Worm (Caenorhabditis elegans) whole organism, young adult: ENCODE results near the gene msra-1.

Source experiments
- B0019.2 ChIP-seq: fragments of 200-800 bp; sonication (Bioruptor generic); conservative IDR thresholded peaks from 2 replicates; pipeline ENCODE4 v1.3.6; 2022; ENCODE audit warnings: missing genetic modification reagents, missing genetic modification characterization, missing compliant biosample characterization
- B0261.1 ChIP-seq: sonication (generic microtip); optimal IDR thresholded peaks from 2 replicates; lab custom pipeline; 2016; ENCODE audit warnings: mild to moderate bottlenecking, missing genetic modification characterization, moderate library complexity, missing compliant biosample characterization
- B0336.3 ChIP-seq: fragments of 200-800 bp; sonication (Bioruptor generic); IDR thresholded peaks from 2 replicates; pipeline ENCODE4 v1.3.6; 2022; ENCODE audit warnings: missing genetic modification characterization, missing compliant biosample characterization
- C17E4.6 ChIP-seq: fragments of 200-800 bp; sonication (Bioruptor generic); IDR thresholded peaks from 2 replicates; pipeline ENCODE4 v1.3.6; 2022; ENCODE audit warnings: missing genetic modification reagents, missing genetic modification characterization, missing compliant biosample characterization
- F10E7.11 ChIP-seq: sonication (generic microtip); optimal IDR thresholded peaks from 2 replicates; lab custom pipeline; 2017; ENCODE audit warnings: mild to moderate bottlenecking, missing genetic modification characterization, moderate library complexity, missing compliant biosample characterization
- F37B4.10 ChIP-seq: fragments of 200-800 bp; sonication (Bioruptor generic); IDR thresholded peaks from 2 replicates; pipeline ENCODE4 v1.3.6; 2022; ENCODE audit warnings: missing genetic modification characterization, missing compliant biosample characterization
- F55B11.4 ChIP-seq: sonication (generic microtip); optimal IDR thresholded peaks from 2 replicates; lab custom pipeline; 2016; ENCODE audit warnings: missing compliant biosample characterization, missing genetic modification characterization, borderline replicate concordance; ENCODE audit not compliant: insufficient read depth
- F57A8.1 ChIP-seq: fragments of 200-800 bp; sonication (Bioruptor generic); optimal IDR thresholded peaks from 2 replicates; lab custom pipeline; 2018; ENCODE audit warnings: mild to moderate bottlenecking, missing genetic modification characterization, moderate library complexity, missing compliant biosample characterization
- Y53F4B.3 ChIP-seq: fragments of 200-800 bp; sonication (Bioruptor generic); IDR thresholded peaks from 2 replicates; pipeline ENCODE4 v1.3.6; 2022; ENCODE audit warnings: missing genetic modification reagents, missing genetic modification characterization, missing compliant biosample characterization
- Y67H2A.10 ChIP-seq: fragments of 200-800 bp; sonication (Bioruptor generic); conservative IDR thresholded peaks from 2 replicates; pipeline ENCODE4 v1.3.6; 2022; ENCODE audit warnings: missing genetic modification reagents, missing genetic modification characterization, missing compliant biosample characterization
- Y95B8A.8 ChIP-seq: fragments of 200-800 bp; sonication (Bioruptor generic); IDR thresholded peaks from 2 replicates; pipeline ENCODE4 v1.3.6; 2022; ENCODE audit warnings: missing genetic modification reagents, missing genetic modification characterization, missing compliant biosample characterization
- ZK185.1 ChIP-seq: sonication (generic microtip); optimal IDR thresholded peaks from 2 replicates; lab custom pipeline; 2016; ENCODE audit warnings: mild to moderate bottlenecking, missing genetic modification characterization, missing compliant biosample characterization; ENCODE audit not compliant: poor library complexity, severe bottlenecking
- aptf-2 ChIP-seq: fragments of 200-800 bp; sonication (Bioruptor generic); conservative IDR thresholded peaks from 2 replicates; pipeline ENCODE4 v1.3.6; 2022; ENCODE audit warnings: missing genetic modification reagents, missing genetic modification characterization, missing compliant biosample characterization
- attf-5 ChIP-seq: fragments of 200-800 bp; sonication (Bioruptor generic); optimal IDR thresholded peaks from 2 replicates; lab custom pipeline; 2018; ENCODE audit warnings: mild to moderate bottlenecking, missing genetic modification characterization, missing compliant biosample characterization
- bed-2 ChIP-seq: fragments of 200-800 bp; sonication (Bioruptor generic); IDR thresholded peaks from 2 replicates; pipeline ENCODE4 v1.3.6; 2022; ENCODE audit warnings: missing genetic modification reagents, missing genetic modification characterization, missing compliant biosample characterization
- ceh-79 ChIP-seq: sonication (generic microtip); optimal IDR thresholded peaks from 2 replicates; lab custom pipeline; 2017; ENCODE audit warnings: mild to moderate bottlenecking, missing genetic modification characterization, missing compliant biosample characterization
- ceh-91 ChIP-seq: fragments of 200-800 bp; sonication (Bioruptor generic); IDR thresholded peaks from 2 replicates; pipeline ENCODE4 v1.3.6; 2022; ENCODE audit warnings: missing genetic modification reagents, missing genetic modification characterization, missing compliant biosample characterization
- die-1 ChIP-seq: sonication (generic microtip); optimal IDR thresholded peaks from 2 replicates; lab custom pipeline; 2016; ENCODE audit warnings: missing genotype, mild to moderate bottlenecking, missing genetic modification characterization, missing compliant biosample characterization
- dox-1 ChIP-seq: fragments of 200-800 bp; sonication (Bioruptor generic); IDR thresholded peaks from 2 replicates; pipeline ENCODE4 v1.3.6; 2022; ENCODE audit warnings: missing genetic modification reagents, missing genetic modification characterization, missing compliant biosample characterization
- dpl-1 ChIP-seq: fragments of 150-350 bp; optimal IDR thresholded peaks from 2 replicates; lab custom pipeline; 2014; ENCODE audit warnings: missing biosample characterization, missing genetic modification reagents, missing genetic modification characterization
- efl-1 ChIP-seq: fragments of 150-350 bp; optimal IDR thresholded peaks from 2 replicates; lab custom pipeline; 2014; ENCODE audit warnings: missing biosample characterization, missing genetic modification reagents, missing genetic modification characterization
- hlh-12 ChIP-seq: sonication (generic microtip); optimal IDR thresholded peaks from 2 replicates; lab custom pipeline; 2016; ENCODE audit warnings: missing genetic modification characterization, missing compliant biosample characterization
- hmg-1.2 ChIP-seq: fragments of 200-800 bp; sonication (Bioruptor generic); IDR thresholded peaks from 2 replicates; pipeline ENCODE4 v1.3.6; 2022; ENCODE audit warnings: missing genetic modification reagents, missing genetic modification characterization, missing compliant biosample characterization
- hsf-1 ChIP-seq: fragments of 200-800 bp; sonication (Bioruptor generic); IDR thresholded peaks from 2 replicates; pipeline ENCODE4 v1.3.6; 2022; ENCODE audit warnings: missing genetic modification reagents, missing genetic modification characterization, missing compliant biosample characterization
- lin-26 ChIP-seq: fragments of 200-800 bp; sonication (Bioruptor generic); IDR thresholded peaks from 2 replicates; pipeline ENCODE4 v1.3.6; 2022; ENCODE audit warnings: missing genetic modification reagents, missing genetic modification characterization, missing compliant biosample characterization
- lin-54 ChIP-seq: fragments of 200-800 bp; sonication (Bioruptor generic); optimal IDR thresholded peaks from 2 replicates; lab custom pipeline; 2018; ENCODE audit warnings: mild to moderate bottlenecking, missing genetic modification characterization, missing compliant biosample characterization
- lir-1 ChIP-seq: fragments of 200-800 bp; sonication (Bioruptor generic); conservative IDR thresholded peaks from 2 replicates; pipeline ENCODE4 v1.3.6; 2022; ENCODE audit warnings: missing genetic modification reagents, missing genetic modification characterization, missing compliant biosample characterization
- lsy-27 ChIP-seq: sonication (generic microtip); optimal IDR thresholded peaks from 2 replicates; lab custom pipeline; 2017; ENCODE audit warnings: missing genetic modification characterization, mild to moderate bottlenecking, missing compliant biosample characterization, antibody characterized with exemption, missing genotype, borderline replicate concordance; ENCODE audit not compliant: insufficient read depth
- madf-3 ChIP-seq: fragments of 200-800 bp; sonication (Bioruptor generic); IDR thresholded peaks from 2 replicates; pipeline ENCODE4 v1.3.6; 2022; ENCODE audit warnings: missing genetic modification reagents, missing genetic modification characterization, missing compliant biosample characterization
- nfya-1 ChIP-seq: sonication (generic microtip); optimal IDR thresholded peaks from 2 replicates; lab custom pipeline; 2017; ENCODE audit warnings: antibody characterized with exemption, missing compliant biosample characterization, missing genetic modification characterization, borderline replicate concordance; ENCODE audit not compliant: insufficient read depth
- nfyb-1 ChIP-seq: fragments of 200-800 bp; sonication (Bioruptor generic); IDR thresholded peaks from 2 replicates; pipeline ENCODE4 v1.3.6; 2022; ENCODE audit warnings: missing genetic modification reagents, missing genetic modification characterization, missing compliant biosample characterization
- nhr-27 ChIP-seq: fragments of 200-800 bp; sonication (Bioruptor generic); optimal IDR thresholded peaks from 2 replicates; lab custom pipeline; 2018; ENCODE audit warnings: mild to moderate bottlenecking, missing genetic modification characterization, moderate library complexity, missing compliant biosample characterization
- nhr-80 ChIP-seq: sonication (generic microtip); optimal IDR thresholded peaks from 2 replicates; lab custom pipeline; 2016; ENCODE audit warnings: missing genetic modification characterization, missing compliant biosample characterization
- repo-1 ChIP-seq: sonication (generic microtip); optimal IDR thresholded peaks from 2 replicates; lab custom pipeline; 2017; ENCODE audit warnings: mild to moderate bottlenecking, missing genetic modification characterization, missing compliant biosample characterization
- snpc-1.1 ChIP-seq: sonication (generic microtip); optimal IDR thresholded peaks from 2 replicates; lab custom pipeline; 2017; ENCODE audit warnings: missing genetic modification characterization, mild to moderate bottlenecking, missing compliant biosample characterization, antibody characterized with exemption, moderate library complexity, missing genotype, missing genetic modification reagents; ENCODE audit not compliant: insufficient read depth
- snpc-1.3 ChIP-seq: sonication (generic microtip); optimal IDR thresholded peaks from 2 replicates; lab custom pipeline; 2017; ENCODE audit warnings: missing genetic modification characterization, mild to moderate bottlenecking, missing compliant biosample characterization, antibody characterized with exemption, moderate library complexity, missing genotype, missing genetic modification reagents; ENCODE audit not compliant: insufficient read depth
- sptf-2 ChIP-seq: fragments of 200-800 bp; sonication (Bioruptor generic); optimal IDR thresholded peaks from 2 replicates; lab custom pipeline; 2018; ENCODE audit warnings: mild to moderate bottlenecking, missing genetic modification characterization, missing compliant biosample characterization
- tbp1 ChIP-seq: fragments of 200-800 bp; sonication (Bioruptor generic); optimal IDR thresholded peaks from 2 replicates; lab custom pipeline; 2018; ENCODE audit warnings: mild to moderate bottlenecking, missing genetic modification characterization, missing compliant biosample characterization
- unc-130 ChIP-seq: sonication (generic microtip); optimal IDR thresholded peaks from 2 replicates; lab custom pipeline; 2016; ENCODE audit warnings: missing genetic modification reagents, missing genetic modification characterization, missing compliant biosample characterization
- zfh-2 ChIP-seq: fragments of 200-800 bp; sonication (Bioruptor generic); conservative IDR thresholded peaks from 2 replicates; pipeline ENCODE4 v1.3.6; 2022; ENCODE audit warnings: missing genetic modification reagents, missing genetic modification characterization, missing compliant biosample characterization
- ztf-26 ChIP-seq: sonication (generic microtip); optimal IDR thresholded peaks from 2 replicates; lab custom pipeline; 2017; ENCODE audit warnings: missing genetic modification characterization, missing compliant biosample characterization
- ztf-6 ChIP-seq: fragments of 200-800 bp; sonication (Bioruptor generic); IDR thresholded peaks from 2 replicates; pipeline ENCODE4 v1.3.6; 2022; ENCODE audit warnings: missing genetic modification reagents, missing genetic modification characterization, missing compliant biosample characterization

Gene msra-1

ce11 chrII:7363990-7364455 lies at the start of gene msra-1:
Gene msra-1, minus strand, starts transcription at chrII:7364040.
- TF ChIP-seq snpc-1.3 (no peak), sptf-2 (GFP tag; lab: Kevin White, UChicago) (no peak), F57A8.1 (GFP tag; lab: Kevin White, UChicago) (no peak), lsy-27 (tag; lab: Kevin White, UChicago) (no peak), zfh-2 (GFP tag; lab: Robert Waterston, UW) (no peak), repo-1 (tag; lab: Kevin White, UChicago) (no peak), dox-1 (GFP tag; lab: Robert Waterston, UW) (no peak), nfya-1 (tag; lab: Kevin White, UChicago) (no peak), B0261.1 (no peak), ZK185.1 (tag; lab: Kevin White, UChicago) (peak; percentile 32), tbp1 (no peak), lin-26 (no peak), dpl-1 (no peak), attf-5 (GFP tag; lab: Kevin White, UChicago) (peak; percentile 22), hmg-1.2 (GFP tag; lab: Robert Waterston, UW) (peak; percentile 32; the same call in 1 of the 2 replicates), nhr-80 (tag; lab: Kevin White, UChicago) (peak; percentile 80), ztf-6 (no peak)

ce11 chrII:7413275-7413674 lies 49.4 kb upstream of the msra-1 start:
- no peak for TF ChIP-seq lir-1 (GFP tag; lab: Robert Waterston, UW)
- no peak for TF ChIP-seq nhr-27 (tag; lab: Kevin White, UChicago)
- TF ChIP-seq, all 124 proteins: peak for 0

ce11 chrII:7411930-7412329 lies 48.1 kb upstream of the msra-1 start, which contains the start of gene K02A2.5:
Gene K02A2.5, minus strand, starts transcription at chrII:7412030.
- no peak for TF ChIP-seq madf-3 (GFP tag; lab: Robert Waterston, UW)
- no peak for TF ChIP-seq F10E7.11
- TF ChIP-seq Y95B8A.8 (GFP tag; lab: Robert Waterston, UW), result no peak
- no peak for TF ChIP-seq hlh-12 (tag; lab: Kevin White, UChicago)
- TF ChIP-seq ceh-91, result no peak
- no peak for TF ChIP-seq ceh-79 (tag; lab: Kevin White, UChicago)
- TF ChIP-seq hsf-1 (GFP tag; lab: Robert Waterston, UW), result no peak
- TF ChIP-seq F55B11.4 (tag; lab: Kevin White, UChicago), result no peak
- TF ChIP-seq C17E4.6 (GFP tag; lab: Robert Waterston, UW), result no peak
- TF ChIP-seq nfyb-1, result no peak
- TF ChIP-seq F37B4.10 (GFP tag; lab: Robert Waterston, UW), result no peak
- TF ChIP-seq aptf-2 (GFP tag; lab: Robert Waterston, UW), result no peak
- TF ChIP-seq Y53F4B.3 (GFP tag; lab: Robert Waterston, UW), result no peak

ce11 chrII:7408192-7408591 lies 44.4 kb upstream of the msra-1 start, which contains the start of gene srd-55:
Gene srd-55, plus strand, starts transcription at chrII:7408492.
- TF ChIP-seq die-1 (tag; lab: Kevin White, UChicago) (no peak), B0019.2 (GFP tag; lab: Robert Waterston, UW) (no peak), Y53F4B.3 (GFP tag; lab: Robert Waterston, UW) (no peak), bed-2 (no peak), efl-1 (GFP tag; lab: Kevin White, UChicago) (no peak), Y67H2A.10 (GFP tag; lab: Robert Waterston, UW) (no peak), lsy-27 (tag; lab: Kevin White, UChicago) (no peak), unc-130 (GFP tag; lab: Kevin White, UChicago) (no peak), lin-54 (GFP tag; lab: Kevin White, UChicago) (no peak), snpc-1.1 (tag; lab: Kevin White, UChicago) (no peak), ztf-26 (tag; lab: Kevin White, UChicago) (no peak), B0336.3 (GFP tag; lab: Robert Waterston, UW) (no peak), lin-26 (no peak), sptf-2 (GFP tag; lab: Kevin White, UChicago) (no peak)
- TF ChIP-seq, all 124 proteins: peak for 0
